Fruit fly (Drosophila melanogaster): Measurements from ENCODE around the gene CG3566.

DNA sequence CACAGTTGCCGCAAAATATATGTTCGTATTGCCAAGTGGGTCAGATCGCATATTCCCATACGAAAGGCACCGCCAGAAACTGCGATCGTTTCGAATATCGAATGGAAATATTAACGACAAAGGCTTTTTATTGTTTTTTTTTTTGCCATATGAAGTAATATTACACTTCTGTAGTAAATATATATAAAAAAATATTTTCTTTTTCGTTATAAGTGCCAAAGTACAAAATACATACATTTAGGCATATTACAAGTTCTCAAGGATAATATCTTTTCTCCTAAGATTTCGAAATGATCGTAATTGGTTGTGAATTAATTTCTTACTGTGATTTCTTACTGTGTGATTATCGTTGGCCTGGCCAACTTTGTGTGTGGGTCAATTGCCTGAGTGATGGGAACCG is 27.7 kb upstream of the CG3566 start:
- no peak for TF ChIP-seq CG33017 (tag; optimal IDR thresholded peaks at IDR 0.05)
- no peak for TF ChIP-seq CG12768 (GFP tag; optimal IDR thresholded peaks at IDR 0.05)
- TF ChIP-seq kay (GFP tag; ENCODE audit: borderline replicate concordance), result no peak
- no peak for TF ChIP-seq Clk (GFP tag; optimal IDR thresholded peaks at IDR 0.05)
- no peak for TF ChIP-seq CG5204 (GFP tag; optimal IDR thresholded peaks at IDR 0.05)
- no peak for TF ChIP-seq toe (GFP tag; optimal IDR thresholded peaks at IDR 0.05)
- no peak for TF ChIP-seq ovo (GFP tag; optimal IDR thresholded peaks at IDR 0.05)
- no peak for TF ChIP-seq cic (GFP tag; optimal IDR thresholded peaks at IDR 0.05)
- no peak for TF ChIP-seq pad (GFP tag; optimal IDR thresholded peaks at IDR 0.05)
- TF ChIP-seq tj (GFP tag; optimal IDR thresholded peaks at IDR 0.05), result no peak
- no peak for TF ChIP-seq Crg-1 (GFP tag; optimal IDR thresholded peaks at IDR 0.05)
